Worm (Caenorhabditis elegans): ENCODE data around the gene ubc-7.

Gene ubc-7

ce11 chrIII:9623460-9623859 is 7.5 kb downstream of the ubc-7 start:
- TF ChIP-seq dmd-8 (GFP tag; IDR thresholded peaks at IDR 0.05) = 0 out of 2 replicates have a peak, but pooled peaks have one; percentile 22
- no peak for TF ChIP-seq daf-8 (GFP tag; IDR thresholded peaks at IDR 0.05)
- no peak for TF ChIP-seq skn-1 (tag; optimal IDR thresholded peaks at IDR 0.05)
- peak; percentile 45 for TF ChIP-seq set-16 (GFP tag; IDR thresholded peaks at IDR 0.05)
- TF ChIP-seq unc-62 (GFP tag; optimal IDR thresholded peaks at IDR 0.05 in 1 of 2) = peak in 1 of 2 experiments; percentile 33
- no peak for TF ChIP-seq unc-62 (tag; optimal IDR thresholded peaks at IDR 0.05)
- peak; percentile 75 for TF ChIP-seq aha-1 (tag)

- no peak for TF ChIP-seq egl-43 (GFP tag; IDR thresholded peaks at IDR 0.05)
- TF ChIP-seq gei-8 (GFP tag; optimal IDR thresholded peaks at IDR 0.05) = no peak
- no peak for TF ChIP-seq dmd-9 (GFP tag; IDR thresholded peaks at IDR 0.05)
- no peak for TF ChIP-seq attf-4 (tag; optimal IDR thresholded peaks at IDR 0.05)
- TF ChIP-seq daf-12 (tag; optimal IDR thresholded peaks at IDR 0.05) = no peak
- TF ChIP-seq fos-1 (tag; optimal IDR thresholded peaks at IDR 0.05) = no peak
- no peak for TF ChIP-seq nhr-41 (GFP tag; IDR thresholded peaks at IDR 0.05)
- no peak for TF ChIP-seq pha-4 (GFP tag; IDR thresholded peaks at IDR 0.05)
- TF ChIP-seq pha-4 (tag; optimal IDR thresholded peaks at IDR 0.05) = no peak
- TF ChIP-seq saeg-2 (GFP tag; IDR thresholded peaks at IDR 0.05) = no peak
- TF ChIP-seq nhr-25 (tag; optimal IDR thresholded peaks at IDR 0.05; ENCODE audit: borderline replicate concordance, insufficient read depth) = no peak
- TF ChIP-seq Y5F2A.4 (GFP tag; optimal IDR thresholded peaks at IDR 0.05) = no peak
- TF ChIP-seq zip-2 (tag; optimal IDR thresholded peaks at IDR 0.05) = no peak
- TF ChIP-seq D1046.2 (GFP tag; IDR thresholded peaks at IDR 0.05) = no peak
- TF ChIP-seq mes-2 (tag; optimal IDR thresholded peaks at IDR 0.05; ENCODE audit: poor library complexity, severe bottlenecking) = peak; percentile 11
- TF ChIP-seq mdt-29 (GFP tag; IDR thresholded peaks at IDR 0.05) = no peak
- no peak for TF ChIP-seq lin-13 (GFP tag; optimal IDR thresholded peaks at IDR 0.05)
- TF ChIP-seq hif-1 (tag; optimal IDR thresholded peaks at IDR 0.05) = no peak
- TF ChIP-seq hlh-11 (tag; optimal IDR thresholded peaks at IDR 0.05) = no peak
- no peak for TF ChIP-seq zfp-2 (tag; optimal IDR thresholded peaks at IDR 0.05)
- no peak for TF ChIP-seq ztf-11 (tag; optimal IDR thresholded peaks at IDR 0.05)
- TF ChIP-seq nhr-28 (tag; optimal IDR thresholded peaks at IDR 0.05) = peak; percentile 77
- no peak for TF ChIP-seq F26F4.8 (GFP tag; conservative IDR thresholded peaks at IDR 0.05)
- no peak for TF ChIP-seq lim-7 (GFP tag; IDR thresholded peaks at IDR 0.05)
- peak; percentile 87 for TF ChIP-seq pqm-1 (tag; optimal IDR thresholded peaks at IDR 0.05)
- TF ChIP-seq madf-9 (GFP tag; conservative IDR thresholded peaks at IDR 0.05) = no peak; the same call in 1 of the 2 replicates
- TF ChIP-seq dve-1 (tag; optimal IDR thresholded peaks at IDR 0.05; ENCODE audit: insufficient read depth) = peak; percentile 57
- TF ChIP-seq spr-1 (tag; optimal IDR thresholded peaks at IDR 0.05) = no peak
- no peak for TF ChIP-seq lin-1 (GFP tag; IDR thresholded peaks at IDR 0.05)
- TF ChIP-seq lsy-2 (tag; optimal IDR thresholded peaks at IDR 0.05) = peak in 1 of 2 experiments; percentile 28
- TF ChIP-seq duxl-1 (tag; optimal IDR thresholded peaks at IDR 0.05; ENCODE audit: poor library complexity) = no peak
- TF ChIP-seq Y48G9A.11 (GFP tag; IDR thresholded peaks at IDR 0.05) = no peak
- peak; percentile 42 for TF ChIP-seq nhr-77 (tag; optimal IDR thresholded peaks at IDR 0.05)
- no peak for TF ChIP-seq unc-62 (GFP tag; optimal IDR thresholded peaks at IDR 0.05 in 1 of 2)
- no peak for TF ChIP-seq unc-62 (tag; optimal IDR thresholded peaks at IDR 0.05)
- TF ChIP-seq mxl-3 (GFP tag; optimal IDR thresholded peaks at IDR 0.05) = no peak
- no peak for TF ChIP-seq nhr-111 (GFP tag; optimal IDR thresholded peaks at IDR 0.05)
- TF ChIP-seq ama-1 (optimal IDR thresholded peaks at IDR 0.05) = no peak
- TF ChIP-seq mdl-1 (tag; optimal IDR thresholded peaks at IDR 0.05) = no peak
- no peak for TF ChIP-seq tag-97 (GFP tag; IDR thresholded peaks at IDR 0.05)
- no peak for TF ChIP-seq ceh-44 (GFP tag; IDR thresholded peaks at IDR 0.05)
- no peak for TF ChIP-seq nhr-237 (tag; optimal IDR thresholded peaks at IDR 0.05)
- TF ChIP-seq unc-130 (GFP tag; optimal IDR thresholded peaks at IDR 0.05) = no peak
- no peak for TF ChIP-seq T26A8.4 (GFP tag; IDR thresholded peaks at IDR 0.05)
These were observed 9.0 kb downstream of the ubc-7 start for ce11 chrIII:9621840-9622525.
